ENCODE assay signal across 3 fruit fly cellular contexts in the genomic region with DNA sequence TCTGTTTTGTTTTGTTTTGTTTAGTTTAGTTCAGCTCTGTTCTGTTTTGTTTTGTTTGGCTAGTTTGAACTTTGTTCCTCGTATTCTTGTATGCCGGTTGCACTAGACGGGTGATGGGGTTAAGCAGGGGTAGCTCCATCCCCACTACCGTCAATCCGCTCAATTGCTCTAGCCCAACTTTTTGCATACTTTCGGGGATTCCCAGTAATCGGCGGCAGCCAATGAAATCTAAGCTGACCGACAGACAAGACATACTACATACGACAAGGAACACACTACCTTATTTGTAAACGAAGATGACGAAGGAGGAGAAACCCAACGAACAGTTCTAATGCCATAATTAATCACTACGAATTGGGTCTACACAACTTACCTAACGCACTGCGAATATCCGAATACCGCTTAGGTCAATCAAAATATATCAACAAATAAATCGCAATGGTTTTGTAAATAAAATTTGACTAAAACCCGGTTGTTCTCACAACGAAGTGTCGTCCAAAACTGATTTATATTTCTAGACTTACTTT.
TF ChIP-seq lines count a peak whose summit lies in the region.

TSS of gene eIF4E7 (minus strand) at position 477 of the 527 bp plus-strand sequence.

- TF ChIP-seq CTCF in whole organism, embryonic (GFP tag; optimal IDR thresholded peaks at IDR 0.05; lab: Kevin White, UChicago) = no peak

TF ChIP-seq in whole organism, adult, 20 proteins besides CTCF, POLR2A, EP300 and RAD21:
- TF ChIP-seq pad (GFP tag; optimal IDR thresholded peaks at IDR 0.05; lab: Kevin White, UChicago) (peak; percentile 49), kay (GFP tag; lab: Kevin White, UChicago; ENCODE audit: borderline replicate concordance) (no peak)

TF ChIP-seq in whole organism, embryonic, 481 proteins besides CTCF, POLR2A, EP300 and RAD21:
- TF ChIP-seq Nf-YB (GFP tag; optimal IDR thresholded peaks at IDR 0.05; lab: Kevin White, UChicago) = peak; percentile 84
- TF ChIP-seq z (GFP tag; IDR thresholded peaks at IDR 0.05; lab: Robert Waterston, UW) = no peak
- TF ChIP-seq Nf-YC (tag; optimal IDR thresholded peaks at IDR 0.05; lab: Kevin White, UChicago) = peak; percentile 65

TF ChIP-seq in whole organism, pupa, 21 proteins besides CTCF, POLR2A, EP300 and RAD21:
- TF ChIP-seq CG15710 (tag; optimal IDR thresholded peaks at IDR 0.05; lab: Kevin White, UChicago) (no peak), CG4496 (GFP tag; IDR thresholded peaks at IDR 0.05; lab: Robert Waterston, UW) (peak; percentile 16; the same call in 1 of the 3 replicates)
TF ChIP-seq in whole organism, pupa: peak in this region for 1.
